Worm (Caenorhabditis elegans): ENCODE data around the gene B0416.11.

ce11 chrX:9234518-9234917 lies 48.4 kb downstream of the B0416.11 start, which contains the start of gene col-175:
- TF ChIP-seq flt-1 (GFP tag; IDR thresholded peaks at IDR 0.05) (no peak), ztf-23 (GFP tag; IDR thresholded peaks at IDR 0.05) (no peak), ztf-29 (GFP tag; IDR thresholded peaks at IDR 0.05) (no peak), cog-1 (tag; optimal IDR thresholded peaks at IDR 0.05) (no peak), med-1 (GFP tag; optimal IDR thresholded peaks at IDR 0.05; ENCODE audit: insufficient read depth) (no peak), T22C8.4 (GFP tag; IDR thresholded peaks at IDR 0.05) (no peak)

Measured in whole organism, midembryonic.